Worm (Caenorhabditis elegans): ENCODE results near the gene Y66D12A.16.

ce11 chrIII:11535453-11535852 is 12.1 kb downstream of the Y66D12A.16 start:
- TF ChIP-seq nfya-1 (tag; optimal IDR thresholded peaks at IDR 0.05) (no peak), tbx-7 (tag; optimal IDR thresholded peaks at IDR 0.05) (no peak), tbx-2 (tag; optimal IDR thresholded peaks at IDR 0.05) (no peak), pros-1 (tag; optimal IDR thresholded peaks at IDR 0.05) (no peak), ama-1 (optimal IDR thresholded peaks at IDR 0.05) (no peak), dve-1 (tag; optimal IDR thresholded peaks at IDR 0.05) (no peak), syd-9 (tag; optimal IDR thresholded peaks at IDR 0.05) (no peak)
